Worm (Caenorhabditis elegans): ENCODE results near the gene ZK721.3.

Gene ZK721.3

DNA sequence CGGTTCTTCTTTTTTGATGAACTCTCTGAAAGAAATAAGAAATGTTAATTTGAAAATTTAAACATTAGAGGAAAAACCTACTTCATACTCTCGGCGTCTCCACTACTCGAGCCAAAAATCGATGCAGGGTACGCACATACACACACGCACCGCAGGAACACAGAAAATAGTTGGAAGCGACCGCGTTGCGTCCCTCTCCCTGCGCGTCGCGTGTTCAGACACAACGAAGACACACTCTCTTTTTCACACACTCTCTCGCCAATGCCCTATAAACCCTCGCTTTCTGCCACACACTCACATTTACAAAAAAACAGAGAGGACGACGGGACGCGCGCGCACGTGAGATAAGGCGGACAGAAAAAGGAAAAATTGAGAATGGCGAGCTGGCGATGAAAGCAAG is 26.6 kb downstream of the ZK721.3 start, which contains the start of gene R04E5.9 (continued):
- TF ChIP-seq tag-97 (GFP tag; IDR thresholded peaks at IDR 0.05), result no peak
- no peak for TF ChIP-seq spr-3 (GFP tag; optimal IDR thresholded peaks at IDR 0.05)
- peak; percentile 96 for TF ChIP-seq hlh-11 (tag; optimal IDR thresholded peaks at IDR 0.05)
- TF ChIP-seq F26F4.8 (GFP tag; conservative IDR thresholded peaks at IDR 0.05), result no peak
- no peak for TF ChIP-seq dmd-8 (GFP tag; IDR thresholded peaks at IDR 0.05)
- TF ChIP-seq T26A8.4 (GFP tag; IDR thresholded peaks at IDR 0.05), result peak; percentile 78
- peak; percentile 49 for TF ChIP-seq dpl-1 (GFP tag; optimal IDR thresholded peaks at IDR 0.05)
- TF ChIP-seq ZK546.5 (tag; optimal IDR thresholded peaks at IDR 0.05), result peak in 1 of 2 experiments; percentile 7
- TF ChIP-seq lin-1 (GFP tag; IDR thresholded peaks at IDR 0.05), result peak; percentile 65; the same call in 1 of the 2 replicates
- TF ChIP-seq hmg-1.1 (GFP tag; IDR thresholded peaks at IDR 0.05), result peak; percentile 89
- TF ChIP-seq zfp-3 (GFP tag; conservative IDR thresholded peaks at IDR 0.05), result no peak
- 0 out of 2 replicates have a peak, but pooled peaks have one; percentile 32 for TF ChIP-seq mxl-2 (GFP tag; conservative IDR thresholded peaks at IDR 0.05)
- TF ChIP-seq ceh-82 (tag; optimal IDR thresholded peaks at IDR 0.05), result no peak
- TF ChIP-seq aly-2 (tag; optimal IDR thresholded peaks at IDR 0.05), result no peak
- TF ChIP-seq nhr-76 (tag; optimal IDR thresholded peaks at IDR 0.05), result no peak
- no peak for TF ChIP-seq lin-15B (tag; optimal IDR thresholded peaks at IDR 0.05)
- no peak for TF ChIP-seq lin-29 (GFP tag; IDR thresholded peaks at IDR 0.05)
- no peak for TF ChIP-seq zip-11 (GFP tag; IDR thresholded peaks at IDR 0.05)
- peak; percentile 81 for TF ChIP-seq nhr-48 (tag; optimal IDR thresholded peaks at IDR 0.05)
- no peak for TF ChIP-seq R02D3.7 (tag; optimal IDR thresholded peaks at IDR 0.05)
- peak; percentile 94 for TF ChIP-seq nhr-28 (tag; optimal IDR thresholded peaks at IDR 0.05)
- no peak for TF ChIP-seq skn-1 (tag; optimal IDR thresholded peaks at IDR 0.05)
- peak; percentile 70 for TF ChIP-seq set-16 (GFP tag; IDR thresholded peaks at IDR 0.05)
- peak; percentile 98 for TF ChIP-seq mxl-3 (GFP tag; optimal IDR thresholded peaks at IDR 0.05)
- peak; percentile 42 for TF ChIP-seq pqm-1 (tag; optimal IDR thresholded peaks at IDR 0.05)
- peak; percentile 44; the same call in 1 of the 2 replicates for TF ChIP-seq ceh-20 (GFP tag; IDR thresholded peaks at IDR 0.05)
- TF ChIP-seq ama-1 (optimal IDR thresholded peaks at IDR 0.05), result peak; percentile 50
- TF ChIP-seq zip-2 (tag; optimal IDR thresholded peaks at IDR 0.05), result no peak
- peak; percentile 71 for TF ChIP-seq nhr-102 (tag; optimal IDR thresholded peaks at IDR 0.05)
- no peak for TF ChIP-seq saeg-2 (GFP tag; IDR thresholded peaks at IDR 0.05)
- peak; percentile 71; the same call in 1 of the 2 replicates for TF ChIP-seq madf-9 (GFP tag; conservative IDR thresholded peaks at IDR 0.05)
- peak; percentile 98 for TF ChIP-seq hlh-30 (tag; optimal IDR thresholded peaks at IDR 0.05; ENCODE audit: insufficient read depth)
- TF ChIP-seq gei-8 (GFP tag; optimal IDR thresholded peaks at IDR 0.05), result peak; percentile 31

DNA sequence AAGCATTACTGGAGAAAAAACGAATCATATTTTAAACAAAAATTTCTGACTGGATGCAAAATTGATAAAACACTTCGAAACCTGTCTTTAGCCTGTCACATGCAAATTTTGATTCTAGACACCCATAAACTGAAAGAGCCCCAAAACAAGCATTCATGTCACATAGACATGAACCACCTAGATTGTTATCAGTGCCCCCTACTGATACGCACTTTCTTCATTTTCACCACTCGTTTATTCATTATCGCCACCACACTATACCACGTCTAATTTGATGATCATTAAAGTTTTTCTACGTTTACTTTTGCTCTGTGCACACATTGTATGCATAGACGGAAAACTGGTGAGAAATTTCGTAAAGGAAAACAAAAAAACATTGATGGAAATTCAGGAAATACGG is 27.6 kb downstream of the ZK721.3 start, which contains the start of gene cnnm-2:
cnnm-2 (plus strand) TSS at position 190 of the 400 bp plus-strand sequence.
- no peak for TF ChIP-seq daf-16 (GFP tag; optimal IDR thresholded peaks at IDR 0.05)
- TF ChIP-seq daf-16 (tag; optimal IDR thresholded peaks at IDR 0.05), result peak; percentile 82
- TF ChIP-seq hmg-1.1 (GFP tag; IDR thresholded peaks at IDR 0.05), result no peak
- TF ChIP-seq tra-1 (GFP tag; IDR thresholded peaks at IDR 0.05), result peak; percentile 68; the same call in 1 of the 2 replicates
- no peak for TF ChIP-seq zip-11 (GFP tag; IDR thresholded peaks at IDR 0.05)
- TF ChIP-seq mep-1 (tag; optimal IDR thresholded peaks at IDR 0.05), result no peak
- no peak for TF ChIP-seq F10B5.3 (tag; optimal IDR thresholded peaks at IDR 0.05)
- TF ChIP-seq nhr-102 (tag; optimal IDR thresholded peaks at IDR 0.05), result no peak
- no peak for TF ChIP-seq ces-1 (GFP tag; optimal IDR thresholded peaks at IDR 0.05)
- TF ChIP-seq attf-4 (tag; optimal IDR thresholded peaks at IDR 0.05), result no peak
- TF ChIP-seq nhr-48 (tag; optimal IDR thresholded peaks at IDR 0.05), result peak; percentile 44
- no peak for TF ChIP-seq spr-3 (GFP tag; optimal IDR thresholded peaks at IDR 0.05)
- TF ChIP-seq Y75B8A.6 (GFP tag; IDR thresholded peaks at IDR 0.05), result no peak
- TF ChIP-seq ZK337.2 (GFP tag; IDR thresholded peaks at IDR 0.05), result no peak
- no peak for TF ChIP-seq lin-1 (GFP tag; IDR thresholded peaks at IDR 0.05)
- peak; percentile 70 for TF ChIP-seq nhr-28 (tag; optimal IDR thresholded peaks at IDR 0.05)
- TF ChIP-seq mxl-3 (GFP tag; optimal IDR thresholded peaks at IDR 0.05), result no peak
- TF ChIP-seq fkh-10 (GFP tag; optimal IDR thresholded peaks at IDR 0.05), result no peak
- no peak for TF ChIP-seq lin-29 (GFP tag; IDR thresholded peaks at IDR 0.05)
- no peak for TF ChIP-seq snpc-4 (tag; optimal IDR thresholded peaks at IDR 0.05)
- TF ChIP-seq D1046.2 (GFP tag; IDR thresholded peaks at IDR 0.05), result no peak
- TF ChIP-seq php-3 (GFP tag; IDR thresholded peaks at IDR 0.05), result peak; percentile 69; the same call in 1 of the 2 replicates
- no peak for TF ChIP-seq ztf-11 (tag; optimal IDR thresholded peaks at IDR 0.05)
- no peak for TF ChIP-seq cey-2 (tag; optimal IDR thresholded peaks at IDR 0.05; ENCODE audit: borderline replicate concordance, insufficient read depth)
- TF ChIP-seq zag-1 (tag; optimal IDR thresholded peaks at IDR 0.05), result no peak
- TF ChIP-seq dve-1 (tag; optimal IDR thresholded peaks at IDR 0.05; ENCODE audit: insufficient read depth), result peak; percentile 78
- no peak for TF ChIP-seq daf-8 (GFP tag; IDR thresholded peaks at IDR 0.05)
- TF ChIP-seq hlh-30 (tag; optimal IDR thresholded peaks at IDR 0.05; ENCODE audit: insufficient read depth), result peak; percentile 15

Measured in whole organism, L4 larva.